Worm (Caenorhabditis elegans) whole organism, L2 larva: ENCODE measurements around the gene fbxb-21.
A peak's percentile ranks its signal among the peaks of the same experiment; 100 is the strongest.
"Not testable (repeated sequence)": the region's sequence is repeated elsewhere in the genome, so short reads cannot be mapped to it uniquely, and the experiment has no call there.

Experiments used
- C34F6.9 ChIP-seq: fragments of 150-350 bp; optimal IDR thresholded peaks from 2 replicates; lab custom pipeline; 2014; ENCODE audit warnings: missing biosample characterization, missing genetic modification characterization
- F13H6.1 ChIP-seq: sonication (generic microtip); optimal IDR thresholded peaks from 2 replicates; lab custom pipeline; 2016; ENCODE audit warnings: missing genetic modification characterization, missing compliant biosample characterization
- aly-2 ChIP-seq: fragments of 150-350 bp; optimal IDR thresholded peaks from 2 replicates; lab custom pipeline; 2014; ENCODE audit warnings: missing biosample characterization, missing genetic modification characterization
- ama-1 ChIP-seq: fragments of 150-350 bp; optimal IDR thresholded peaks from 2 replicates; lab custom pipeline; 2018; ENCODE audit warnings: inconsistent platforms
- blmp-1 ChIP-seq: sonication (generic microtip); optimal IDR thresholded peaks from 2 replicates; lab custom pipeline; 2017; ENCODE audit warnings: missing genetic modification characterization, mild to moderate bottlenecking, missing compliant biosample characterization, antibody characterized with exemption, moderate library complexity; ENCODE audit not compliant: insufficient read depth
- ceh-16 ChIP-seq: fragments of 150-350 bp; optimal IDR thresholded peaks from 2 replicates; lab custom pipeline; 2014; ENCODE audit warnings: missing biosample characterization, missing genetic modification characterization
- ceh-82 ChIP-seq: fragments of 150-350 bp; optimal IDR thresholded peaks from 2 replicates; lab custom pipeline; 2014; ENCODE audit warnings: missing biosample characterization, missing genetic modification characterization
- crh-2 ChIP-seq: sonication (generic microtip); optimal IDR thresholded peaks from 2 replicates; lab custom pipeline; 2017; ENCODE audit warnings: missing biosample characterization, missing genetic modification characterization
- elt-1 ChIP-seq: fragments of 150-350 bp; optimal IDR thresholded peaks from 2 replicates; lab custom pipeline; 2014; ENCODE audit warnings: missing biosample characterization, missing genetic modification characterization
- elt-3 ChIP-seq: sonication (generic microtip); optimal IDR thresholded peaks from 2 replicates; lab custom pipeline; 2017; ENCODE audit warnings: missing biosample characterization, missing genetic modification characterization
- fos-1 ChIP-seq: fragments of 150-350 bp; optimal IDR thresholded peaks from 2 replicates; lab custom pipeline; 2014; ENCODE audit warnings: missing biosample characterization, missing genetic modification characterization
- lin-13 ChIP-seq: fragments of 150-350 bp; optimal IDR thresholded peaks from 2 replicates; lab custom pipeline; 2014; ENCODE audit warnings: missing biosample characterization, missing genetic modification reagents, missing genetic modification characterization
- lin-39 ChIP-seq: fragments of 150-350 bp; optimal IDR thresholded peaks from 2 replicates; lab custom pipeline; 2014; ENCODE audit warnings: missing biosample characterization, missing genetic modification reagents, missing genetic modification characterization
- lsy-2 ChIP-seq, 2 experiments: fragments of 150-350 bp in 1 of 2; sonication (generic microtip) in 1 of 2; optimal IDR thresholded peaks; 2 replicates each; lab custom pipeline; 2014 to 2017; ENCODE audit warnings: missing biosample characterization in 2 of 2, missing genetic modification characterization in 2 of 2
- mbf-1 ChIP-seq: sonication (generic microtip); optimal IDR thresholded peaks from 2 replicates; lab custom pipeline; 2017; ENCODE audit warnings: missing biosample characterization, missing genetic modification characterization
- mdl-1 ChIP-seq, 2 experiments: fragments of 150-350 bp in 1 of 2; sonication (generic microtip) in 1 of 2; optimal IDR thresholded peaks; 2 replicates each; lab custom pipeline; 2017; ENCODE audit warnings: missing biosample characterization in 2 of 2, missing genetic modification characterization in 2 of 2
- nhr-10 ChIP-seq: sonication (generic microtip); optimal IDR thresholded peaks from 2 replicates; lab custom pipeline; 2017; ENCODE audit warnings: missing biosample characterization, missing genetic modification characterization
- nhr-11 ChIP-seq: fragments of 150-350 bp; optimal IDR thresholded peaks from 2 replicates; lab custom pipeline; 2014; ENCODE audit warnings: missing biosample characterization, missing genetic modification characterization
- nhr-12 ChIP-seq: fragments of 150-350 bp; optimal IDR thresholded peaks from 2 replicates; lab custom pipeline; 2014; ENCODE audit warnings: missing biosample characterization, missing genetic modification characterization
- nhr-129 ChIP-seq: fragments of 150-350 bp; optimal IDR thresholded peaks from 2 replicates; lab custom pipeline; 2014; ENCODE audit warnings: missing biosample characterization, missing genetic modification characterization
- nhr-21 ChIP-seq: fragments of 150-350 bp; optimal IDR thresholded peaks from 2 replicates; lab custom pipeline; 2014; ENCODE audit warnings: missing biosample characterization, missing genetic modification characterization
- nhr-237 ChIP-seq: fragments of 150-350 bp; optimal IDR thresholded peaks from 2 replicates; lab custom pipeline; 2014; ENCODE audit warnings: missing biosample characterization, missing genetic modification characterization
- nhr-77 ChIP-seq: fragments of 150-350 bp; optimal IDR thresholded peaks from 2 replicates; lab custom pipeline; 2014; ENCODE audit warnings: missing biosample characterization, missing genetic modification characterization
- peb-1 ChIP-seq: fragments of 150-350 bp; optimal IDR thresholded peaks from 2 replicates; lab custom pipeline; 2014; ENCODE audit warnings: missing biosample characterization, missing genetic modification characterization
- sem-4 ChIP-seq: fragments of 150-350 bp; optimal IDR thresholded peaks from 2 replicates; lab custom pipeline; 2014; ENCODE audit warnings: missing biosample characterization, missing genetic modification reagents, missing genetic modification characterization
- skn-1 ChIP-seq: sonication (generic microtip); optimal IDR thresholded peaks from 2 replicates; lab custom pipeline; 2017; ENCODE audit warnings: missing biosample characterization, missing genetic modification characterization
- sma-9 ChIP-seq, 2 experiments: fragments of 150-350 bp in 1 of 2; sonication (generic microtip) in 1 of 2; optimal IDR thresholded peaks; 2 replicates each; lab custom pipeline; 2014 to 2016; ENCODE audit warnings: missing genetic modification characterization in 2 of 2, mild to moderate bottlenecking in 1 of 2, missing biosample characterization in 1 of 2, missing compliant biosample characterization in 1 of 2, missing genetic modification reagents in 1 of 2, moderate library complexity in 1 of 2
- snpc-4 ChIP-seq: fragments of 150-350 bp; optimal IDR thresholded peaks from 2 replicates; lab custom pipeline; 2014; ENCODE audit warnings: missing biosample characterization, missing genetic modification characterization
- unc-39 ChIP-seq: fragments of 150-350 bp; optimal IDR thresholded peaks from 2 replicates; lab custom pipeline; 2014; ENCODE audit warnings: missing biosample characterization, missing genetic modification characterization
- unc-55 ChIP-seq: fragments of 150-350 bp; sonication (generic microtip); optimal IDR thresholded peaks from 3 replicates; lab custom pipeline; 2014; ENCODE audit warnings: missing biosample characterization, missing genetic modification reagents, missing genetic modification characterization
- zag-1 ChIP-seq: fragments of 150-350 bp; optimal IDR thresholded peaks from 2 replicates; lab custom pipeline; 2014; ENCODE audit warnings: missing biosample characterization, missing genetic modification characterization
- ztf-1 ChIP-seq: fragments of 200-800 bp; sonication (Bioruptor generic); conservative IDR thresholded peaks from 2 replicates; pipeline ENCODE4 v1.3.6; 2022; ENCODE audit warnings: missing genetic modification characterization, missing compliant biosample characterization
- ztf-11 ChIP-seq: sonication (generic microtip); optimal IDR thresholded peaks from 2 replicates; lab custom pipeline; 2017; ENCODE audit warnings: missing biosample characterization, missing genetic modification characterization
- ztf-4 ChIP-seq: fragments of 150-350 bp; optimal IDR thresholded peaks from 2 replicates; lab custom pipeline; 2014; ENCODE audit warnings: missing biosample characterization, missing genetic modification characterization

fbxb-21 gene

DNA sequence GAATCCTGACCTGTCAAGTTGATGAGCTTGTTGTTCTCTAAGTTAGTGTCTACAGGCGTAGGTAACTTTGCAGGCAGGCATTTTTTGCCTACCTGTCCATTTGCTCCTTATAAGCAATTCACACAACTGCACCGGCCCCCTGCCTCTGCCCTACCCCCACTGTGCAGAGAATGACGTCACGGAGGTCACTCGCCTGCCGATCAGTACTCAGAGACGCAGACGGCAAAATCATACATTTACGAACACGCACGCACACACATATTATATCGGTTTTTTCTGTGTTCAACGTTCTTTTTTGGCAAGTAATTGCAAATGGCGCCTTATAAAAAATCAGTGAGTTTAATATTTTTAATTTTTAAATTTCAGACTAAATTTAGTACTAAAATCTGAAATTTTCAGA, 14.8 kb upstream of the fbxb-21 start, which contains the start of gene duxl-1:
duxl-1 (plus strand) TSS at position 184 of the 400 bp plus-strand sequence.
- TF ChIP-seq zag-1 (tag; lab: Kevin White, UChicago) = no peak
- no peak for TF ChIP-seq nhr-237
- TF ChIP-seq sma-9 (GFP tag; optimal IDR thresholded peaks at IDR 0.05; lab: Kevin White, UChicago) = peak; percentile 52
- no peak for TF ChIP-seq sma-9 (tag; optimal IDR thresholded peaks at IDR 0.05; lab: Kevin White, UChicago)
- no peak for TF ChIP-seq peb-1 (tag; lab: Kevin White, UChicago)
- no peak for TF ChIP-seq unc-39
- TF ChIP-seq ztf-4 (tag; lab: Kevin White, UChicago) = no peak
- no peak for TF ChIP-seq ztf-1 (GFP tag; lab: Robert Waterston, UW)
- no peak for TF ChIP-seq mbf-1 (tag; lab: Kevin White, UChicago)
- no peak for TF ChIP-seq mdl-1 (tag; optimal IDR thresholded peaks at IDR 0.05; lab: Kevin White, UChicago)
- TF ChIP-seq unc-55 (GFP tag; lab: Kevin White, UChicago) = peak; percentile 24
- no peak for TF ChIP-seq sem-4
- no peak for TF ChIP-seq elt-3 (tag; lab: Kevin White, UChicago)
- TF ChIP-seq ceh-82 (tag; lab: Kevin White, UChicago) = no peak
- no peak for TF ChIP-seq ztf-11 (tag; lab: Kevin White, UChicago)
- peak; percentile 49 for TF ChIP-seq fos-1 (tag; lab: Kevin White, UChicago)
- no peak for TF ChIP-seq lsy-2 (tag; optimal IDR thresholded peaks at IDR 0.05; lab: Kevin White, UChicago)
- TF ChIP-seq nhr-21 = no peak
- TF ChIP-seq snpc-4 (tag; lab: Kevin White, UChicago) = no peak
- TF ChIP-seq lin-39 = no peak
- TF ChIP-seq nhr-12 (tag; lab: Kevin White, UChicago) = no peak
- TF ChIP-seq C34F6.9 (tag; lab: Kevin White, UChicago) = no peak
- TF ChIP-seq nhr-10 (tag; lab: Kevin White, UChicago) = no peak
- TF ChIP-seq F13H6.1 (tag; lab: Kevin White, UChicago) = peak; percentile 74
- TF ChIP-seq skn-1 (tag; lab: Kevin White, UChicago) = no peak
- no peak for TF ChIP-seq nhr-77 (tag; lab: Kevin White, UChicago)
- no peak for TF ChIP-seq nhr-11
- no peak for TF ChIP-seq crh-2 (tag; lab: Kevin White, UChicago)
- TF ChIP-seq lin-13 = no peak
- TF ChIP-seq nhr-129 = peak; percentile 11
- no peak for TF ChIP-seq ama-1 (lab: Kevin White, UChicago)
- TF ChIP-seq, all 48 proteins: peak for 5

DNA sequence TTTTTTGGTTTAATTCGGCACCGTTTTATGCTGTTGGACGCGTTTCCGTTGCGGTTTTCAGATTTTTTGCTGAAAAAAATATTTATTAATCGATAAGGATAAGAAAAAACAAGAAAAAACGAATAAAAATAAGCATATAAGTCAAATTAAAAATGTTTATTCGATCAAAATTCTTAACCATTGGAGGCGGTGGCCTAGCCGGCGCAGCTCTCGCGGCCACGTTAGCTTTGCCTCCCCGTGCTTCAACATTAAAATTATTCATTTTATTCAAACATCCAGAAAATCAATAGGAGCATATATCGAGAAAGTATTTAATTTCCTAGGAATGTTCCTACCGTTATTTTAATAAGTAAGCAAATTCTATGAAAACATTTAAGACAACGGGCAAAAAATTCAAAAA, 14.2 kb upstream of the fbxb-21 start, which contains the start of gene ZC204.14:
ZC204.14 (minus strand) TSS at position 69 of the 400 bp plus-strand sequence.
- TF ChIP-seq aly-2 (no peak), elt-1 (no peak), lsy-2 (tag; optimal IDR thresholded peaks at IDR 0.05; lab: Kevin White, UChicago) (peak in 1 of 2 experiments; percentile 41)

DNA sequence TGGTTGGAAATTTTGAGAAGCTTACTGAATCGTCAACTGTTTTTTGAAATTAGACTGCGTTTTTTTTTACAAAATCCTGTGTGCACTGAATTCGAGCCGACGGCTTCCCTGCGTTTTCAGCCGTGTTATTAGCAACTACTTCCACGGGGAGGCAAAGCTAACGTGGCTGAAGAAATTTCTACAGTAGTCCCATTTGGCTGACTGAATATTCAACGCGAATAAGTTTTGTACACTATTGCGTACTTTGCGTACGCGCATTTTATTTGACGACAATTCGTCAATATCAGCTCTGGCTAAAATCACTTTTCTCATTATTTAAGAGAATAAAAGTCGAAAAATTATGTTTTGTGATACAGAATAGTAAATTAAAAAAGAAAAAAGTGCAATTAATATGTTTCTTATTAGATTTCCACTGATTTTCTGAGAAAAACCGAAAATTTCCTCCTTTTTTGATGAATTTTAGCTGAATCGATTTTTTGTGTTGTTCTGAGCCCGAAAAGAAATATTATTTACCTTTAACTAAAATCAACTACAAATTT, 12.7 kb upstream of the fbxb-21 start:
- peak in 1 of 2 experiments; percentile 33 for TF ChIP-seq lsy-2 (tag; optimal IDR thresholded peaks at IDR 0.05; lab: Kevin White, UChicago)

ce11 chrII:1660888-1661287, 12.2 kb upstream of the fbxb-21 start, which contains the start of gene ZC204.13:
Gene ZC204.13, minus strand, starts transcription at chrII:1660988.
- TF ChIP-seq unc-39; ztf-1 (GFP tag; lab: Robert Waterston, UW); blmp-1 (tag; lab: Kevin White, UChicago): not testable (repeated sequence)

ce11 chrII:1659729-1660128, 11.1 kb upstream of the fbxb-21 start:
- TF ChIP-seq fos-1 (tag; lab: Kevin White, UChicago) = peak; percentile 21
- TF ChIP-seq, all 48 proteins: peak for 1; not testable (repeated sequence) for 47

DNA sequence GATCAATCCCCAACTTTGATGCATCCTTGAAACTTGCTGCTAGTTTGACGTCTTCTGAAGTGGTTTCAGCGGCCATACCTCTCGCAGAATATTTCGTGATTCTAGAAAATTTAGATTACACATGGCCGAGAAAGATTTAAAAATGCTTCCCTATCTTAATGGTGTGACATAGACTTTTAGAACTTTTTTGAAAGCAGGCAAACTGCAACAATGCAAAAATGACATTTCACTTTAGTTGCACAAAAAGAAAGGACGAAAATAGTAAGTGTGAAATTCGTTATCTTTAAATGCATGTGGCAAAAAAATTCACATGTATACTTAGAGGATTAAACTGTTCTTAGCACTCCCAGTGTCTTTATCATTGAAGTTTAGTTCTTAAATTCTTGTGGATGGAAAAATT, 8.5 kb upstream of the fbxb-21 start, which contains the start of gene ZC204.12:
ZC204.12 (minus strand) TSS at position 101 of the 400 bp plus-strand sequence.
- TF ChIP-seq nhr-129 (no peak), elt-1 (no peak), ztf-11 (tag; lab: Kevin White, UChicago) (no peak), ceh-16 (tag; lab: Kevin White, UChicago) (no peak), peb-1 (tag; lab: Kevin White, UChicago) (no peak)
- TF ChIP-seq, all 48 proteins: peak for 0
